In the genomic region with DNA sequence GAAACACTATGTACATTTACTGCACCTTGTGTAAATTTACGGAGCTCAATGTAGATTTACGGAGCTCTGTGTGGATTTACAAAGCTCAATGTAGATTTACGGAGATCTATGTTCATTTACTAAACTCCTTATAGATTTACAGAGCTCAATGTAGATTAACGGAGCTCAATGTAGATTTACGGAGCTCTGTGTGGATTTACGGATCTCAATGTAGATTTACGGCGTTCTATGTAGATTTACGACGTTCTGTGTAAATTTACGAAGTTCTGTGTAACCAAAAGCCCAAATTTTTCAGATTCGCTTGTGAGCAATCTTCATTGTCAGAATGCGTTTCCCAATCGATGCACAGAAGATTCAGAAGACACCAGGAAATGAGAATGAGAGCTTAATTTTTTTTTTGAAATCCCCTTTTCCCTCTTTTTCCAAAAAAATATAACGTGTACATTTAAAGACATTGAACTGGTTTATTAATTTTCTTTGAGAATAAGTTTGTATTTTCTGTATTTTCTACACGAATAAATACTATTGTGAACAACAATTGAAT, we compare ENCODE assay signal across 4 worm cellular contexts.
A peak's percentile ranks its signal among the peaks of the same experiment; 100 is the strongest.
TF ChIP-seq lines count a peak whose summit lies in the region.

No protein-coding gene starts in this region.

TF ChIP-seq in whole organism, L1 larva, 84 proteins besides CTCF, POLR2A, EP300 and RAD21:
- TF ChIP-seq efl-1 (optimal IDR thresholded peaks at IDR 0.05; lab: Kevin White, UChicago), result no peak
- peak in 1 of 2 experiments; percentile 83 for TF ChIP-seq efl-1 (GFP tag; optimal IDR thresholded peaks at IDR 0.05 in 1 of 2; lab: Kevin White, UChicago)
- TF ChIP-seq egl-13 (tag; optimal IDR thresholded peaks at IDR 0.05; lab: Kevin White, UChicago), result no peak
- TF ChIP-seq ztf-4 (tag; optimal IDR thresholded peaks at IDR 0.05; lab: Kevin White, UChicago), result no peak
- TF ChIP-seq lin-35 (GFP tag; optimal IDR thresholded peaks at IDR 0.05; lab: Kevin White, UChicago), result peak in 1 of 2 experiments; percentile 39
- TF ChIP-seq ama-1 (optimal IDR thresholded peaks at IDR 0.05; lab: Kevin White, UChicago), result peak; percentile 8
- no peak for TF ChIP-seq ceh-90 (tag; optimal IDR thresholded peaks at IDR 0.05; lab: Kevin White, UChicago)
- no peak for TF ChIP-seq grh-1 (GFP tag; IDR thresholded peaks at IDR 0.05; lab: Robert Waterston, UW)
- TF ChIP-seq rnt-1 (tag; optimal IDR thresholded peaks at IDR 0.05; lab: Kevin White, UChicago), result no peak
- TF ChIP-seq mef-2 (tag; optimal IDR thresholded peaks at IDR 0.05; lab: Kevin White, UChicago), result no peak
- peak; percentile 9 for TF ChIP-seq nhr-20 (tag; optimal IDR thresholded peaks at IDR 0.05; lab: Kevin White, UChicago)
- TF ChIP-seq hlh-4 (tag; optimal IDR thresholded peaks at IDR 0.05; lab: Kevin White, UChicago), result no peak

TF ChIP-seq in whole organism, L3 larva, 47 proteins besides CTCF, POLR2A, EP300 and RAD21:
- TF ChIP-seq nhr-12 (tag; optimal IDR thresholded peaks at IDR 0.05; lab: Kevin White, UChicago) (no peak), elt-1 (tag; optimal IDR thresholded peaks at IDR 0.05; lab: Kevin White, UChicago) (no peak), R02D3.7 (tag; optimal IDR thresholded peaks at IDR 0.05; lab: Kevin White, UChicago) (peak; percentile 55), ama-1 (optimal IDR thresholded peaks at IDR 0.05; lab: Kevin White, UChicago) (peak; percentile 63)

TF ChIP-seq in whole organism, late embryonic, 69 proteins besides CTCF, POLR2A, EP300 and RAD21:
- no peak for TF ChIP-seq tbx-2 (tag; optimal IDR thresholded peaks at IDR 0.05; lab: Kevin White, UChicago)
- TF ChIP-seq dve-1 (tag; optimal IDR thresholded peaks at IDR 0.05; lab: Kevin White, UChicago), result peak; percentile 82

TF ChIP-seq in whole organism, young adult, 124 proteins besides CTCF, POLR2A, EP300 and RAD21:
- TF ChIP-seq nfyb-1 (GFP tag; IDR thresholded peaks at IDR 0.05; lab: Robert Waterston, UW) (0 out of 2 replicates have a peak, but pooled peaks have one; percentile 7), rpc-1 (optimal IDR thresholded peaks at IDR 0.05; lab: Kevin White, UChicago) (no peak), rpc-1 (tag; optimal IDR thresholded peaks at IDR 0.05; lab: Kevin White, UChicago) (no peak), mcd-1 (GFP tag; IDR thresholded peaks at IDR 0.05; lab: Robert Waterston, UW) (no peak)

Comparison
In these comparisons a context has a peak if more than half of its experiments do, and no peak if none do; other contexts are left out.
1. Of the 8 proteins assayed by ChIP-seq in both whole organism, young adult and whole organism, L1 larva: peak only in whole organism, young adult: none; only in whole organism, L1 larva: ama-1; in both: none; in neither: 5; mixed calls (peak in some experiments, not most) for 2.